Fruit fly (Drosophila melanogaster) whole organism, embryonic: ENCODE results near the gene CG42495.

Experiments
- ATbp ChIP-seq: fragments of 200-800 bp; sonication (Bioruptor generic); optimal IDR thresholded peaks from 2 replicates; lab custom pipeline; 2017; ENCODE audit warnings: missing biosample characterization, mild to moderate bottlenecking, missing genetic modification characterization, missing genetic modification reagents
- Adf1 ChIP-seq: fragments of 200-800 bp; sonication (Bioruptor generic); IDR thresholded peaks from 2 replicates; pipeline ENCODE4 v1.3.6; 2022; ENCODE audit warnings: missing biosample characterization, missing genetic modification characterization
- B-H2 ChIP-seq: fragments of 200-800 bp; sonication (Bioruptor generic); optimal IDR thresholded peaks from 2 replicates; lab custom pipeline; 2018; ENCODE audit warnings: missing biosample characterization, mild to moderate bottlenecking, missing genetic modification characterization
- CG10462 ChIP-seq: fragments of 200-800 bp; sonication (Bioruptor generic); optimal IDR thresholded peaks from 2 replicates; lab custom pipeline; 2016; ENCODE audit warnings: missing biosample characterization, missing genetic modification characterization
- CG10959 ChIP-seq: fragments of 200-800 bp; sonication (Bioruptor generic); IDR thresholded peaks from 2 replicates; pipeline ENCODE4 v1.3.6; 2022; ENCODE audit warnings: missing biosample characterization, missing genetic modification characterization
- CG13775 ChIP-seq: fragments of 200-800 bp; sonication (Bioruptor generic); optimal IDR thresholded peaks from 3 replicates; lab custom pipeline; 2017; ENCODE audit warnings: missing biosample characterization, mild to moderate bottlenecking, missing genetic modification characterization
- CG1529 ChIP-seq: fragments of 200-800 bp; sonication (Bioruptor generic); optimal IDR thresholded peaks from 3 replicates; lab custom pipeline; 2018; ENCODE audit warnings: missing biosample characterization, missing genetic modification characterization
- CG17186 ChIP-seq: fragments of 200-800 bp; sonication (Bioruptor generic); optimal IDR thresholded peaks from 3 replicates; lab custom pipeline; 2017; ENCODE audit warnings: missing biosample characterization, missing genetic modification reagents, missing genetic modification characterization
- CG17802 ChIP-seq: fragments of 200-800 bp; sonication (Bioruptor generic); optimal IDR thresholded peaks from 2 replicates; lab custom pipeline; 2018; ENCODE audit warnings: missing biosample characterization, mild to moderate bottlenecking, missing genetic modification characterization, moderate library complexity
- CG2129 ChIP-seq: fragments of 200-800 bp; sonication (Bioruptor generic); IDR thresholded peaks from 2 replicates; pipeline ENCODE4 v1.3.6; 2022; ENCODE audit warnings: missing biosample characterization, missing genetic modification characterization; ENCODE audit not compliant: partially characterized antibody
- CG34224 ChIP-seq: fragments of 200-800 bp; sonication (Bioruptor generic); IDR thresholded peaks from 3 replicates; pipeline ENCODE4 v1.3.6; 2022; ENCODE audit warnings: missing biosample characterization, missing genetic modification characterization; ENCODE audit not compliant: partially characterized antibody
- CG4360 ChIP-seq: fragments of 200-800 bp; sonication (Bioruptor generic); IDR thresholded peaks from 2 replicates; pipeline ENCODE4 v1.3.6; 2022; ENCODE audit warnings: missing biosample characterization, missing genetic modification characterization
- CG43689 ChIP-seq: fragments of 200-800 bp; sonication (Bioruptor generic); IDR thresholded peaks from 2 replicates; pipeline ENCODE4 v1.3.6; 2022; ENCODE audit warnings: missing biosample characterization, missing genetic modification characterization
- CG7357 ChIP-seq: fragments of 200-800 bp; sonication (Bioruptor generic); IDR thresholded peaks from 3 replicates; pipeline ENCODE4 v1.3.6; 2022; ENCODE audit warnings: missing biosample characterization, missing genetic modification characterization
- CG7839 ChIP-seq: fragments of 200-800 bp; sonication (Bioruptor generic); optimal IDR thresholded peaks from 3 replicates; lab custom pipeline; 2018; ENCODE audit warnings: missing biosample characterization, mild to moderate bottlenecking, missing genetic modification characterization, moderate library complexity
- CG8089 ChIP-seq: fragments of 200-800 bp; sonication (Bioruptor generic); optimal IDR thresholded peaks from 3 replicates; lab custom pipeline; 2016; ENCODE audit warnings: missing biosample characterization, missing genetic modification characterization
- Deaf1 ChIP-seq: fragments of 200-800 bp; optimal IDR thresholded peaks from 3 replicates; lab custom pipeline; 2019; ENCODE audit warnings: missing biosample characterization, mild to moderate bottlenecking, missing genetic modification characterization, moderate library complexity
- Dip2 ChIP-seq: fragments of 200-800 bp; sonication (Bioruptor generic); IDR thresholded peaks from 2 replicates; pipeline ENCODE4 v1.3.6; 2022; ENCODE audit warnings: missing biosample characterization, missing genetic modification characterization
- ERR ChIP-seq: fragments of 200-800 bp; sonication (Bioruptor generic); optimal IDR thresholded peaks from 2 replicates; lab custom pipeline; 2016; ENCODE audit warnings: missing biosample characterization, missing genetic modification characterization
- Fer3 ChIP-seq: fragments of 200-800 bp; sonication (Bioruptor generic); optimal IDR thresholded peaks from 2 replicates; lab custom pipeline; 2018; ENCODE audit warnings: missing biosample characterization, mild to moderate bottlenecking, missing genetic modification characterization, moderate library complexity
- GATAe ChIP-seq: fragments of 200-800 bp; sonication (Bioruptor generic); conservative IDR thresholded peaks from 2 replicates; pipeline ENCODE4 v1.3.6; 2022; ENCODE audit warnings: missing biosample characterization, missing genetic modification characterization
- Gsc ChIP-seq: fragments of 200-800 bp; sonication (Bioruptor generic); IDR thresholded peaks from 2 replicates; pipeline ENCODE4 v1.3.6; 2022; ENCODE audit warnings: missing biosample characterization, missing genetic modification characterization
- Gug ChIP-seq: fragments of 200-800 bp; sonication (Bioruptor generic); IDR thresholded peaks from 4 replicates; pipeline ENCODE4 v1.3.6; 2022; ENCODE audit warnings: missing biosample characterization, missing genetic modification characterization
- Hmr ChIP-seq: fragments of 200-800 bp; sonication (Bioruptor generic); optimal IDR thresholded peaks from 3 replicates; lab custom pipeline; 2017; ENCODE audit warnings: mild to moderate bottlenecking, missing biosample characterization, missing genetic modification reagents, missing genetic modification characterization
- Six4 ChIP-seq: fragments of 200-800 bp; sonication (Bioruptor generic); optimal IDR thresholded peaks from 2 replicates; lab custom pipeline; 2016; ENCODE audit warnings: missing biosample characterization, missing genetic modification characterization
- Xrp1 ChIP-seq: fragments of 200-800 bp; sonication (Bioruptor generic); IDR thresholded peaks from 2 replicates; pipeline ENCODE4 v1.3.6; 2022; ENCODE audit warnings: missing biosample characterization, missing genetic modification characterization
- aop ChIP-seq: fragments of 200-800 bp; sonication (Bioruptor generic); IDR thresholded peaks from 2 replicates; pipeline ENCODE4 v1.3.6; 2022; ENCODE audit warnings: missing biosample characterization, missing genetic modification characterization
- bigmax ChIP-seq: fragments of 200-800 bp; sonication (Bioruptor generic); optimal IDR thresholded peaks from 2 replicates; lab custom pipeline; 2018; ENCODE audit warnings: missing biosample characterization, mild to moderate bottlenecking, missing genetic modification characterization
- btn ChIP-seq: fragments of 200-800 bp; sonication (Bioruptor generic); optimal IDR thresholded peaks from 2 replicates; lab custom pipeline; 2016; ENCODE audit warnings: missing biosample characterization, missing genetic modification characterization
- caup ChIP-seq: fragments of 200-800 bp; sonication (Bioruptor generic); optimal IDR thresholded peaks from 3 replicates; lab custom pipeline; 2017; ENCODE audit warnings: missing biosample characterization, mild to moderate bottlenecking, missing genetic modification characterization, moderate library complexity; ENCODE audit not compliant: severe bottlenecking
- crp ChIP-seq, 2 experiments: fragments of 200-800 bp; sonication (Bioruptor generic); optimal IDR thresholded peaks; 2 replicates in 1 of 2; 3 replicates in 1 of 2; lab custom pipeline; 2017; ENCODE audit warnings: missing biosample characterization in 2 of 2, missing genetic modification characterization in 2 of 2, mild to moderate bottlenecking in 1 of 2, moderate library complexity in 1 of 2
- cwo ChIP-seq: fragments of 200-800 bp; sonication (Bioruptor generic); optimal IDR thresholded peaks from 3 replicates; lab custom pipeline; 2017; ENCODE audit warnings: missing biosample characterization, missing genetic modification characterization, mild to moderate bottlenecking, moderate library complexity, missing genetic modification reagents
- dati ChIP-seq: fragments of 200-800 bp; sonication (Bioruptor generic); IDR thresholded peaks from 2 replicates; pipeline ENCODE4 v1.3.6; 2022; ENCODE audit warnings: missing biosample characterization, missing genetic modification characterization
- dysf ChIP-seq: fragments of 200-800 bp; sonication (Bioruptor generic); IDR thresholded peaks from 3 replicates; pipeline ENCODE4 v1.3.6; 2022; ENCODE audit warnings: missing biosample characterization, missing genetic modification characterization
- en ChIP-seq: fragments of 200-800 bp; sonication (Bioruptor generic); optimal IDR thresholded peaks from 2 replicates; lab custom pipeline; 2016; ENCODE audit warnings: missing biosample characterization, missing genetic modification characterization
- eve ChIP-seq, 2 experiments: fragments of >200 bp; optimal IDR thresholded peaks; 2 replicates each; lab custom pipeline; 2017; ENCODE audit warnings: missing biosample characterization in 2 of 2, missing genetic modification characterization in 2 of 2
- hkb ChIP-seq, 2 experiments: fragments of 200-800 bp in 1 of 2; fragments of >200 bp in 1 of 2; sonication (Bioruptor generic) in 1 of 2; IDR thresholded peaks in 1 of 2; optimal IDR thresholded peaks in 1 of 2; 2 replicates each; pipeline versions ENCODE4 v1.3.6 to Lab custom; 2017 to 2022; ENCODE audit warnings: missing biosample characterization in 1 of 2, missing genetic modification characterization in 1 of 2
- lov ChIP-seq, 2 experiments: fragments of 200-800 bp in 1 of 2; fragments of >200 bp in 1 of 2; sonication (Bioruptor generic) in 1 of 2; IDR thresholded peaks in 1 of 2; optimal IDR thresholded peaks in 1 of 2; 2 replicates in 1 of 2; 3 replicates in 1 of 2; pipeline versions ENCODE4 v1.3.6 to Lab custom; 2017 to 2022; ENCODE audit warnings: missing biosample characterization in 1 of 2, missing genetic modification characterization in 1 of 2
- mld ChIP-seq: fragments of 200-800 bp; sonication (Bioruptor generic); IDR thresholded peaks from 3 replicates; pipeline ENCODE4 v1.3.6; 2022; ENCODE audit warnings: missing biosample characterization, missing genetic modification characterization; ENCODE audit not compliant: partially characterized antibody
- pnt ChIP-seq: fragments of 200-800 bp; sonication (Bioruptor generic); optimal IDR thresholded peaks from 3 replicates; lab custom pipeline; 2016; ENCODE audit warnings: missing biosample characterization, missing genetic modification characterization
- pros ChIP-seq: fragments of 200-800 bp; sonication (Bioruptor generic); optimal IDR thresholded peaks from 3 replicates; lab custom pipeline; 2019; ENCODE audit warnings: missing biosample characterization, mild to moderate bottlenecking, missing genetic modification characterization, moderate library complexity
- scrt ChIP-seq: fragments of 200-800 bp; sonication (Bioruptor generic); optimal IDR thresholded peaks from 2 replicates; lab custom pipeline; 2018; ENCODE audit warnings: missing biosample characterization, mild to moderate bottlenecking, missing genetic modification characterization, moderate library complexity
- sim ChIP-seq: fragments of 200-800 bp; sonication (Bioruptor generic); IDR thresholded peaks from 2 replicates; pipeline ENCODE4 v1.3.6; 2022; ENCODE audit warnings: missing biosample characterization, missing genetic modification characterization
- sisA ChIP-seq: fragments of 200-800 bp; sonication (Bioruptor generic); IDR thresholded peaks from 2 replicates; pipeline ENCODE4 v1.3.6; 2022; ENCODE audit warnings: missing biosample characterization, missing genetic modification characterization
- tna ChIP-seq: fragments of 200-800 bp; sonication (Bioruptor generic); IDR thresholded peaks from 2 replicates; pipeline ENCODE4 v1.3.6; 2022; ENCODE audit warnings: missing biosample characterization, missing genetic modification characterization; ENCODE audit not compliant: partially characterized antibody
- twi ChIP-seq: fragments of 200-800 bp; optimal IDR thresholded peaks from 2 replicates; lab custom pipeline; 2019; ENCODE audit warnings: missing biosample characterization, mild to moderate bottlenecking, missing genetic modification characterization, moderate library complexity
- tx ChIP-seq: fragments of 200-800 bp; sonication (Bioruptor generic); optimal IDR thresholded peaks from 2 replicates; lab custom pipeline; 2016; ENCODE audit warnings: missing biosample characterization, missing genetic modification characterization
- vnd ChIP-seq: fragments of 200-800 bp; sonication (Bioruptor generic); IDR thresholded peaks from 3 replicates; pipeline ENCODE4 v1.3.6; 2022; ENCODE audit warnings: missing biosample characterization, missing genetic modification characterization; ENCODE audit not compliant: partially characterized antibody
- yki ChIP-seq: fragments of >200 bp; optimal IDR thresholded peaks from 3 replicates; lab custom pipeline; 2018

Gene CG42495

DNA sequence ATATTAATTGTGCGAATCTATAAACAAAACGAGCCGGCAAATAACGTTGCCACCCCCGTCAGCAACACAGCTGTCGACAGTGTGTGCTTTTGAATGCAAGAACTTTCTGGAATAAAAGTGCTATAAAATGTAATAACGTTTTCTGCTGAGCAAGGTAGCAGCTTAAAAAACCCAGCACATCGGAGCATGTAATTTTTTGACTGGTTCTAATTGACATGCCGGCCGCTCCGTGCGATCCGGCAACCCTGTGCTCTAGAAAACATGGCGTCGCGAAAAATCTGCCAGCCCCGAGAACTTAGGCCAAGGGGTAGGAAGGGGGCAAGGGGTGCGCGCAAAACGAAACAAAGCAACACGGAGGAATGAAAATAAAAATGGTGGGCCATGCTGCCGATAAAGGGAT is 5.0 kb downstream of the CG42495 start (continued):
- peak; percentile 33; the same call in 1 of the 3 replicates for TF ChIP-seq dysf (GFP tag; lab: Robert Waterston, UW)
- no peak for TF ChIP-seq en (GFP tag; lab: Kevin White, UChicago)
- TF ChIP-seq CG17186 (GFP tag; lab: Kevin White, UChicago): no peak
- no peak for TF ChIP-seq dati (GFP tag; lab: Robert Waterston, UW)
- TF ChIP-seq Gug: no peak
- no peak for TF ChIP-seq CG4360
- TF ChIP-seq CG1529 (GFP tag; lab: Kevin White, UChicago): no peak
- TF ChIP-seq ATbp (GFP tag; lab: Kevin White, UChicago): no peak
- no peak for TF ChIP-seq CG10959
- peak; percentile 64 for TF ChIP-seq bigmax (GFP tag; lab: Kevin White, UChicago)
- TF ChIP-seq vnd (GFP tag; lab: Robert Waterston, UW): no peak
- TF ChIP-seq GATAe (GFP tag; lab: Robert Waterston, UW): no peak
- no peak for TF ChIP-seq Hmr (GFP tag; lab: Kevin White, UChicago)
- TF ChIP-seq ERR: no peak
- no peak for TF ChIP-seq mld (GFP tag; lab: Robert Waterston, UW)
- TF ChIP-seq cwo (GFP tag; lab: Kevin White, UChicago): no peak
- TF ChIP-seq sisA (GFP tag; lab: Robert Waterston, UW): 0 out of 2 replicates have a peak, but pooled peaks have one; percentile 8
- TF ChIP-seq CG43689 (GFP tag; lab: Robert Waterston, UW): no peak
- no peak for TF ChIP-seq B-H2 (GFP tag; lab: Kevin White, UChicago)
- 0 out of 2 replicates have a peak, but pooled peaks have one; percentile 26 for TF ChIP-seq Xrp1 (GFP tag; lab: Robert Waterston, UW)
- no peak for TF ChIP-seq twi
- TF ChIP-seq btn (GFP tag; lab: Kevin White, UChicago): no peak
- no peak for TF ChIP-seq CG17802 (tag; lab: Kevin White, UChicago)
- peak; percentile 25 for TF ChIP-seq Fer3 (tag; lab: Kevin White, UChicago)
- TF ChIP-seq CG2129 (GFP tag; lab: Robert Waterston, UW): no peak
- no peak for TF ChIP-seq CG7839 (tag; lab: Kevin White, UChicago)
- TF ChIP-seq Six4 (GFP tag; lab: Kevin White, UChicago): no peak
- peak; percentile 38 for TF ChIP-seq scrt (GFP tag; lab: Kevin White, UChicago)
- peak; percentile 19; the same call in 1 of the 2 replicates for TF ChIP-seq tna (GFP tag; lab: Robert Waterston, UW)
- TF ChIP-seq, all 482 proteins: peak for 115

DNA sequence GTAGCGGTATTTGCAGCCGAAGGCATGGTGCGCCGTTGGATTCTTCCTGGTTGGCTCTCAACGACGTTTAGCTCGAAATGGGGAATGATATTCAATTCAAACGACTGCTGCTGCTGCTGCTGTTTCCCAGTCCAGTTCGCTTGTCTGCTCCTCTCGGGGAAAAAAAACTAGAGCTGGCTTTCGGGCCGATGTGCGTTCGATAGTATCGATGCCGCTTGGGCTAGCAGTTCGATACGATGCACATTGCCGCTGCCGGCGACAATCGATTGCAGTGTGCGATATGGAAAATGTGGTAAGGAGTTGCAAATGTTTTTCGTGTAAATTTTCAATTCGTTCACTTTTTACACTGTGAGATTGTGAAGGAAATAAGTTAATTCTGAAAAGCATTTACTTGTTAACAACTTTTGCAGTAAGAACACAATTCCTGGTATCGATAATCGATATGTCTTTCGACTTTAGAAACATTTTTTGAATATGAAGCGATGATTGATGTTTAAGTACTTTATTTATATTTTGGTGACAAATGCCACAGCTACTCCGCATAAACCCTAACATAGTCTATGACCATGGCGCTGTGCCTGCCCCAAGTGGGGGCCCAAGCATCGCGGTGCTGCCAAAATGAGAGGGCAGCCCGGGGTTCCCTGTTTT is 5.9 kb downstream of the CG42495 start, which contains the start of gene Capr:
TSS of gene Capr (minus strand) at position 339 of the 648 bp plus-strand sequence.
- TF ChIP-seq CG8089 (GFP tag; lab: Kevin White, UChicago) (no peak), sim (GFP tag; lab: Robert Waterston, UW) (no peak), lov (optimal IDR thresholded peaks at IDR 0.05; lab: Kevin White, UChicago) (no peak), lov (GFP tag; IDR thresholded peaks at IDR 0.05; lab: Robert Waterston, UW) (peak; percentile 48; the same call in 1 of the 3 replicates), Gsc (GFP tag; lab: Robert Waterston, UW) (no peak), CG34224 (peak; percentile 100), Adf1 (peak; percentile 65), caup (GFP tag; lab: Kevin White, UChicago) (no peak), hkb (optimal IDR thresholded peaks at IDR 0.05; lab: Kevin White, UChicago) (no peak), hkb (GFP tag; IDR thresholded peaks at IDR 0.05; lab: Robert Waterston, UW) (no peak), CG7357 (GFP tag; lab: Robert Waterston, UW) (no peak), CG13775 (GFP tag; lab: Kevin White, UChicago) (peak; percentile 3), tx (GFP tag; lab: Kevin White, UChicago) (no peak), pnt (no peak), pros (GFP tag; lab: Kevin White, UChicago) (no peak), Dip2 (GFP tag; lab: Robert Waterston, UW) (no peak), Deaf1 (tag; lab: Kevin White, UChicago) (peak; percentile 63), dysf (GFP tag; lab: Robert Waterston, UW) (no peak), yki (lab: Kevin White, UChicago) (no peak), eve (GFP tag; optimal IDR thresholded peaks at IDR 0.05; lab: Kevin White, UChicago) (no peak), crp (GFP tag; optimal IDR thresholded peaks at IDR 0.05; lab: Kevin White, UChicago) (peak in 1 of 2 experiments; percentile 39), aop (GFP tag; lab: Robert Waterston, UW) (no peak), CG10462 (GFP tag; lab: Kevin White, UChicago) (no peak)
